Fruit fly (Drosophila melanogaster) whole organism, embryonic: ENCODE data around the gene Art9.

Experiments
- Lpt ChIP-seq: fragments of >200 bp; optimal IDR thresholded peaks from 2 replicates; lab custom pipeline; 2018; ENCODE audit warnings: missing biosample characterization, missing genetic modification characterization
- bigmax ChIP-seq: fragments of 200-800 bp; sonication (Bioruptor generic); optimal IDR thresholded peaks from 2 replicates; lab custom pipeline; 2018; ENCODE audit warnings: missing biosample characterization, mild to moderate bottlenecking, missing genetic modification characterization
- sob ChIP-seq: fragments of 200-800 bp; sonication (Bioruptor generic); IDR thresholded peaks from 2 replicates; pipeline ENCODE4 v1.3.6; 2022; ENCODE audit warnings: missing biosample characterization, missing genetic modification characterization
- ttk ChIP-seq: fragments of 200-800 bp; sonication (Bioruptor generic); IDR thresholded peaks from 2 replicates; pipeline ENCODE4 v2.1.2; 2022; ENCODE audit warnings: missing biosample characterization, missing genetic modification characterization
- usp ChIP-seq: fragments of >200 bp; optimal IDR thresholded peaks from 2 replicates; lab custom pipeline; 2017; ENCODE audit warnings: missing biosample characterization, missing genetic modification characterization

dm6 chr3R:13915646-13916045 is 27.6 kb downstream of the Art9 start:
- TF ChIP-seq bigmax (GFP tag; lab: Kevin White, UChicago) (no peak), Lpt (GFP tag; lab: Kevin White, UChicago) (no peak), usp (no peak), ttk (peak; percentile 75), sob (peak; percentile 79)
